Worm (Caenorhabditis elegans) whole organism, L4 larva: ENCODE data around the gene Y39A3B.8.

Experiments
- F49E8.2 ChIP-seq: sonication (generic microtip); optimal IDR thresholded peaks from 2 replicates; lab custom pipeline; 2016; ENCODE audit warnings: missing compliant biosample characterization, mild to moderate bottlenecking, missing genetic modification characterization, borderline replicate concordance
- aly-2 ChIP-seq: sonication (generic microtip); optimal IDR thresholded peaks from 2 replicates; lab custom pipeline; 2018; ENCODE audit warnings: missing biosample characterization, missing genetic modification characterization
- mdl-1 ChIP-seq, 2 experiments: fragments of 150-350 bp in 1 of 2; sonication (generic microtip) in 1 of 2; optimal IDR thresholded peaks; 2 replicates each; lab custom pipeline; 2014 to 2017; ENCODE audit warnings: missing biosample characterization in 2 of 2, missing genetic modification characterization in 2 of 2
- mep-1 ChIP-seq: fragments of 150-350 bp; sonication (generic microtip); optimal IDR thresholded peaks from 3 replicates; lab custom pipeline; 2014; ENCODE audit warnings: missing biosample characterization, missing genetic modification characterization
- nhr-76 ChIP-seq: fragments of 150-350 bp; optimal IDR thresholded peaks from 2 replicates; lab custom pipeline; 2014; ENCODE audit warnings: missing biosample characterization, missing genetic modification characterization
- nhr-77 ChIP-seq: fragments of 150-350 bp; optimal IDR thresholded peaks from 2 replicates; lab custom pipeline; 2014; ENCODE audit warnings: missing biosample characterization, missing genetic modification characterization
- snpc-4 ChIP-seq: fragments of 150-350 bp; optimal IDR thresholded peaks from 2 replicates; lab custom pipeline; 2014; ENCODE audit warnings: missing biosample characterization, missing genetic modification characterization
- unc-39 ChIP-seq: sonication (generic microtip); optimal IDR thresholded peaks from 2 replicates; lab custom pipeline; 2017; ENCODE audit warnings: missing biosample characterization, missing genetic modification characterization
- zip-11 ChIP-seq: fragments of 200-800 bp; sonication (Bioruptor generic); IDR thresholded peaks from 2 replicates; pipeline ENCODE4 v1.3.6; 2022; ENCODE audit warnings: missing genetic modification characterization, missing compliant biosample characterization
- ztf-11 ChIP-seq: fragments of 150-350 bp; optimal IDR thresholded peaks from 2 replicates; lab custom pipeline; 2014; ENCODE audit warnings: missing biosample characterization, missing genetic modification characterization

DNA sequence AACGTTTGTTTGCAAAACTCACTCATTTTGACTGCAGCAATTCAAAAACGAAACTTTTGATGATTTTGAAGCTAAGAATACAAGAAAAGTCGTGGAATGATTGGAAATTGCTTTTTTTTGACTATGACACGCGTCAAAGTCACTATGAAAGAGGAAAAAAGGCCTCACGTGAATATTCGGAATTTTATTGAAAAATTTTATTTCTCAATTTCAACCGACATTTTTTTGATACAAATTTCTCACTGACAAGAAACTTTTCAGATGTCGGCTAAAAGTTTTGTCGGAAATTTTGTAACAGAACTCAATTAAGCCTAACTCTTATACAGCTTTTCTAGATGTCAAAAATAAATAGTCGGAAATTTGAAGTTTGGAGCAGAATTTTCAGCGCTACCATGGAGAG, 17.4 kb upstream of the Y39A3B.8 start, which contains the start of gene R155.5:
- TF ChIP-seq unc-39 (tag; lab: Kevin White, UChicago) (no peak), ztf-11 (tag; lab: Kevin White, UChicago) (no peak), aly-2 (no peak), F49E8.2 (tag; lab: Kevin White, UChicago) (no peak), nhr-76 (tag; lab: Kevin White, UChicago) (no peak), mdl-1 (tag; optimal IDR thresholded peaks at IDR 0.05; lab: Kevin White, UChicago) (no peak), zip-11 (GFP tag; lab: Robert Waterston, UW) (no peak), snpc-4 (tag; lab: Kevin White, UChicago) (no peak), nhr-77 (tag; lab: Kevin White, UChicago) (no peak), mep-1 (tag; lab: Kevin White, UChicago) (no peak)
